Worm (Caenorhabditis elegans) whole organism, late embryonic: ENCODE results near the gene nstp-10.

Experiments
- F13H6.1 ChIP-seq: sonication (generic microtip); optimal IDR thresholded peaks from 2 replicates; lab custom pipeline; 2016; ENCODE audit warnings: missing genetic modification characterization, missing compliant biosample characterization
- K09A11.1 ChIP-seq: sonication (generic microtip); optimal IDR thresholded peaks from 2 replicates; lab custom pipeline; 2017; ENCODE audit warnings: antibody characterized with exemption, mild to moderate bottlenecking, missing genetic modification characterization, missing compliant biosample characterization; ENCODE audit not compliant: insufficient read depth
- Y22D7AL.16 ChIP-seq: sonication (generic microtip); optimal IDR thresholded peaks from 2 replicates; lab custom pipeline; 2016; ENCODE audit warnings: missing genetic modification characterization, missing compliant biosample characterization
- elt-2 ChIP-seq: sonication (generic microtip); optimal IDR thresholded peaks from 2 replicates; lab custom pipeline; 2016; ENCODE audit warnings: missing genetic modification reagents, missing genetic modification characterization, missing compliant biosample characterization
- pqm-1 ChIP-seq: sonication (generic microtip); optimal IDR thresholded peaks from 2 replicates; lab custom pipeline; 2016; ENCODE audit warnings: missing genetic modification characterization, missing compliant biosample characterization
- unc-42 ChIP-seq: sonication (generic microtip); optimal IDR thresholded peaks from 2 replicates; lab custom pipeline; 2016; ENCODE audit warnings: missing genotype, missing genetic modification characterization, missing compliant biosample characterization

ce11 chrV:9546042-9546581 lies 3.5 kb downstream of the nstp-10 start, which contains the start of gene C50F4.6:
- TF ChIP-seq elt-2 (tag; lab: Kevin White, UChicago) (no peak), F13H6.1 (no peak), K09A11.1 (tag; lab: Kevin White, UChicago) (no peak), Y22D7AL.16 (tag; lab: Kevin White, UChicago) (no peak), unc-42 (no peak), pqm-1 (tag; lab: Kevin White, UChicago) (no peak)
